Worm (Caenorhabditis elegans): ENCODE measurements around the gene C25F9.12.

DNA sequence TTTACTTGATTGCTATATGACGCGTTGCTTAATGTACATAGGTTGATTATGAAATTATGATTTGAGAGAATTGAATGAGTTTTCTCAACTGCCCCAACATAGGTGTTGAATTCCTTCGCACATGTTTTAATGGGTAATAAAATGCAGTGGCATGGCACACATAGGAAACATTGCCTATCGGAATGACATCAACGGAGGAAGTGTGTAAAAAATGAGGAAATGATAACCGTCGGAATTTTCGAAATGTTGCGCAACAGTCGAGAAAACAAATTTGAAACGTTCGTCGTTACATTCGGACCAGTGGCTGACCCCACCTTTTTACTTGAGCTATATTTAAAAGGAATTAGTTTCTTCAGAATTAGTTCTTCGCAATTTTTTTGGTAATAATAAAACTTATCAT, 29.3 kb upstream of the C25F9.12 start:
- TF ChIP-seq him-1 (tag; optimal IDR thresholded peaks at IDR 0.05), result no peak
- TF ChIP-seq dao-5 (tag; optimal IDR thresholded peaks at IDR 0.05), result no peak

All from whole organism, L4/young adult.